Fruit fly (Drosophila melanogaster) whole organism, embryonic: ENCODE results near the gene Kap3.
A peak's percentile ranks its signal among the peaks of the same experiment; 100 is the strongest.

Source experiments
- Blimp-1 ChIP-seq: fragments of 200-800 bp; sonication (Bioruptor generic); optimal IDR thresholded peaks from 3 replicates; lab custom pipeline; 2018; ENCODE audit warnings: missing biosample characterization, missing genetic modification characterization, mild to moderate bottlenecking, moderate library complexity, missing genetic modification reagents
- CG10565 ChIP-seq: fragments of 200-800 bp; sonication (Bioruptor generic); optimal IDR thresholded peaks from 3 replicates; lab custom pipeline; 2016; ENCODE audit warnings: missing biosample characterization, mild to moderate bottlenecking, missing genetic modification characterization
- CG10979 ChIP-seq: fragments of 200-800 bp; sonication (Bioruptor generic); optimal IDR thresholded peaks from 2 replicates; lab custom pipeline; 2018; ENCODE audit warnings: missing biosample characterization, mild to moderate bottlenecking, missing genetic modification characterization, moderate library complexity
- CG11696 ChIP-seq: fragments of 200-800 bp; sonication (Bioruptor generic); IDR thresholded peaks from 2 replicates; pipeline ENCODE4 v1.3.6; 2022; ENCODE audit warnings: missing biosample characterization, missing genetic modification characterization
- CG12391 ChIP-seq: fragments of 200-800 bp; sonication (Bioruptor generic); optimal IDR thresholded peaks from 3 replicates; lab custom pipeline; 2018; ENCODE audit warnings: missing biosample characterization, mild to moderate bottlenecking, missing genetic modification characterization, moderate library complexity
- CG14441 ChIP-seq: fragments of 200-800 bp; sonication (Bioruptor generic); IDR thresholded peaks from 2 replicates; pipeline ENCODE4 v1.3.6; 2022; ENCODE audit warnings: missing biosample characterization, missing genetic modification characterization
- CG14710 ChIP-seq: fragments of 200-800 bp; sonication (Bioruptor generic); optimal IDR thresholded peaks from 3 replicates; lab custom pipeline; 2019; ENCODE audit warnings: missing biosample characterization, mild to moderate bottlenecking, missing genetic modification characterization, moderate library complexity
- CG14965 ChIP-seq: fragments of 200-800 bp; sonication (Bioruptor generic); optimal IDR thresholded peaks from 2 replicates; lab custom pipeline; 2016; ENCODE audit warnings: missing biosample characterization, missing genetic modification characterization, borderline replicate concordance
- CG1529 ChIP-seq: fragments of 200-800 bp; sonication (Bioruptor generic); optimal IDR thresholded peaks from 3 replicates; lab custom pipeline; 2018; ENCODE audit warnings: missing biosample characterization, missing genetic modification characterization
- CG1602 ChIP-seq: fragments of 200-800 bp; sonication (Bioruptor generic); optimal IDR thresholded peaks from 3 replicates; lab custom pipeline; 2016; ENCODE audit warnings: missing biosample characterization, missing genetic modification characterization
- CG17328 ChIP-seq: fragments of 200-800 bp; sonication (Bioruptor generic); IDR thresholded peaks from 2 replicates; pipeline ENCODE4 v1.3.6; 2022; ENCODE audit warnings: missing biosample characterization, missing genetic modification characterization
- CG18619 ChIP-seq: fragments of 200-800 bp; sonication (Bioruptor generic); optimal IDR thresholded peaks from 3 replicates; lab custom pipeline; 2017; ENCODE audit warnings: missing biosample characterization, mild to moderate bottlenecking, missing genetic modification characterization
- CG2678 ChIP-seq: fragments of 200-800 bp; sonication (Bioruptor generic); optimal IDR thresholded peaks from 3 replicates; lab custom pipeline; 2019; ENCODE audit warnings: missing biosample characterization, mild to moderate bottlenecking, missing genetic modification characterization, moderate library complexity
- CG3407 ChIP-seq: fragments of 200-800 bp; sonication (Bioruptor generic); optimal IDR thresholded peaks from 2 replicates; lab custom pipeline; 2018; ENCODE audit warnings: missing biosample characterization, mild to moderate bottlenecking, missing genetic modification characterization
- CG3847 ChIP-seq: fragments of 200-800 bp; sonication (Bioruptor generic); IDR thresholded peaks from 2 replicates; pipeline ENCODE4 v1.3.6; 2022; ENCODE audit warnings: missing biosample characterization, missing genetic modification characterization
- CG5245 ChIP-seq: fragments of 200-800 bp; sonication (Bioruptor generic); optimal IDR thresholded peaks from 3 replicates; lab custom pipeline; 2016; ENCODE audit warnings: missing biosample characterization, missing genetic modification characterization
- CG5953 ChIP-seq: fragments of 200-800 bp; sonication (Bioruptor generic); IDR thresholded peaks from 2 replicates; pipeline ENCODE4 v1.3.6; 2022; ENCODE audit warnings: missing biosample characterization, missing genetic modification characterization
- CG6683 ChIP-seq: fragments of 200-800 bp; sonication (Bioruptor generic); optimal IDR thresholded peaks from 2 replicates; lab custom pipeline; 2017; ENCODE audit warnings: missing biosample characterization, mild to moderate bottlenecking, missing genetic modification characterization, missing genetic modification reagents
- CG8944 ChIP-seq: fragments of 200-800 bp; sonication (Bioruptor generic); optimal IDR thresholded peaks from 3 replicates; lab custom pipeline; 2016; ENCODE audit warnings: missing biosample characterization, missing genetic modification characterization
- CG9215 ChIP-seq: fragments of 200-800 bp; sonication (Bioruptor generic); IDR thresholded peaks from 2 replicates; pipeline ENCODE4 v1.3.6; 2022; ENCODE audit warnings: missing biosample characterization, missing genetic modification characterization
- ERR ChIP-seq: fragments of 200-800 bp; sonication (Bioruptor generic); optimal IDR thresholded peaks from 2 replicates; lab custom pipeline; 2016; ENCODE audit warnings: missing biosample characterization, missing genetic modification characterization
- Hr39 ChIP-seq: fragments of >200 bp; optimal IDR thresholded peaks from 2 replicates; lab custom pipeline; 2017
- TFAM ChIP-seq: fragments of 200-800 bp; sonication (Bioruptor generic); optimal IDR thresholded peaks from 2 replicates; lab custom pipeline; 2017; ENCODE audit warnings: missing biosample characterization, missing genetic modification characterization, inconsistent platforms
- bbx ChIP-seq: fragments of 200-800 bp; sonication (Bioruptor generic); IDR thresholded peaks from 2 replicates; pipeline ENCODE4 v1.3.6; 2022; ENCODE audit warnings: missing biosample characterization, missing genetic modification characterization; ENCODE audit not compliant: partially characterized antibody
- bowl ChIP-seq: fragments of 200-800 bp; sonication (Bioruptor generic); IDR thresholded peaks from 2 replicates; pipeline ENCODE4 v1.3.6; 2022; ENCODE audit warnings: missing biosample characterization, missing genetic modification characterization
- cas ChIP-seq: fragments of 200-800 bp; sonication (Bioruptor generic); IDR thresholded peaks from 2 replicates; pipeline ENCODE4 v1.3.6; 2022; ENCODE audit warnings: missing biosample characterization, missing genetic modification characterization
- cg ChIP-seq: fragments of 200-800 bp; sonication (Bioruptor generic); optimal IDR thresholded peaks from 3 replicates; lab custom pipeline; 2019; ENCODE audit warnings: missing biosample characterization, mild to moderate bottlenecking, missing genetic modification characterization, moderate library complexity
- chm ChIP-seq: fragments of 200-800 bp; sonication (Bioruptor generic); IDR thresholded peaks from 2 replicates; pipeline ENCODE4 v1.3.6; 2022; ENCODE audit warnings: missing biosample characterization, missing genetic modification characterization
- dan ChIP-seq: fragments of 200-800 bp; sonication (Bioruptor generic); IDR thresholded peaks from 2 replicates; pipeline ENCODE4 v1.3.6; 2022; ENCODE audit warnings: missing biosample characterization, missing genetic modification characterization
- dysf ChIP-seq: fragments of 200-800 bp; sonication (Bioruptor generic); IDR thresholded peaks from 3 replicates; pipeline ENCODE4 v1.3.6; 2022; ENCODE audit warnings: missing biosample characterization, missing genetic modification characterization
- eyg ChIP-seq: fragments of 200-800 bp; sonication (Bioruptor generic); optimal IDR thresholded peaks from 3 replicates; lab custom pipeline; 2016; ENCODE audit warnings: missing biosample characterization, missing genetic modification characterization
- fd3F ChIP-seq: fragments of 200-800 bp; sonication (Bioruptor generic); optimal IDR thresholded peaks from 2 replicates; lab custom pipeline; 2018; ENCODE audit warnings: missing biosample characterization, mild to moderate bottlenecking, missing genetic modification characterization, moderate library complexity
- fd96Cb ChIP-seq: fragments of 200-800 bp; sonication (Bioruptor generic); optimal IDR thresholded peaks from 2 replicates; lab custom pipeline; 2018; ENCODE audit warnings: missing biosample characterization, mild to moderate bottlenecking, missing genetic modification characterization, moderate library complexity
- ftz-f1 ChIP-seq: fragments of 200-800 bp; sonication (Bioruptor generic); optimal IDR thresholded peaks from 2 replicates; lab custom pipeline; 2016; ENCODE audit warnings: missing biosample characterization, missing genetic modification characterization
- gcm2 ChIP-seq: fragments of 200-800 bp; sonication (Bioruptor generic); optimal IDR thresholded peaks from 2 replicates; lab custom pipeline; 2016; ENCODE audit warnings: missing biosample characterization, missing genetic modification characterization
- gfzf ChIP-seq: fragments of 200-800 bp; sonication (Bioruptor generic); optimal IDR thresholded peaks from 2 replicates; lab custom pipeline; 2016; ENCODE audit warnings: missing biosample characterization, mild to moderate bottlenecking, missing genetic modification characterization, moderate library complexity
- gt ChIP-seq: fragments of 200-800 bp; sonication (Bioruptor generic); IDR thresholded peaks from 2 replicates; pipeline ENCODE4 v1.3.6; 2022; ENCODE audit warnings: missing biosample characterization, missing genetic modification characterization
- ham ChIP-seq: fragments of 200-800 bp; sonication (Bioruptor generic); IDR thresholded peaks from 2 replicates; pipeline ENCODE4 v1.3.6; 2022; ENCODE audit warnings: missing biosample characterization, missing genetic modification characterization
- jigr1 ChIP-seq: fragments of 200-800 bp; sonication (Bioruptor generic); IDR thresholded peaks from 3 replicates; pipeline ENCODE4 v1.3.6; 2022; ENCODE audit warnings: missing biosample characterization, missing genetic modification characterization
- kay ChIP-seq: fragments of 200-800 bp; sonication (Bioruptor generic); optimal IDR thresholded peaks from 2 replicates; lab custom pipeline; 2016; ENCODE audit warnings: missing biosample characterization, missing genetic modification characterization
- lbe ChIP-seq: fragments of 200-800 bp; sonication (Bioruptor generic); optimal IDR thresholded peaks from 2 replicates; lab custom pipeline; 2016; ENCODE audit warnings: missing biosample characterization, mild to moderate bottlenecking, missing genetic modification characterization
- luna ChIP-seq: fragments of 200-800 bp; sonication (Bioruptor generic); optimal IDR thresholded peaks from 2 replicates; lab custom pipeline; 2016; ENCODE audit warnings: missing biosample characterization, missing genetic modification characterization
- nerfin-1 ChIP-seq: fragments of 200-800 bp; sonication (Bioruptor generic); optimal IDR thresholded peaks from 3 replicates; lab custom pipeline; 2019; ENCODE audit warnings: missing biosample characterization, mild to moderate bottlenecking, missing genetic modification characterization, moderate library complexity
- pfk ChIP-seq: fragments of 200-800 bp; sonication (Bioruptor generic); optimal IDR thresholded peaks from 2 replicates; lab custom pipeline; 2018; ENCODE audit warnings: missing biosample characterization, mild to moderate bottlenecking, missing genetic modification characterization, moderate library complexity
- repo ChIP-seq: fragments of 200-800 bp; sonication (Bioruptor generic); optimal IDR thresholded peaks from 2 replicates; lab custom pipeline; 2016; ENCODE audit warnings: missing biosample characterization, missing genetic modification characterization
- sug ChIP-seq: fragments of 200-800 bp; optimal IDR thresholded peaks from 2 replicates; lab custom pipeline; 2019; ENCODE audit warnings: missing biosample characterization, mild to moderate bottlenecking, missing genetic modification characterization, moderate library complexity
- tap ChIP-seq: fragments of 200-800 bp; optimal IDR thresholded peaks from 3 replicates; lab custom pipeline; 2019; ENCODE audit warnings: missing biosample characterization, mild to moderate bottlenecking, missing genetic modification characterization, moderate library complexity
- tin ChIP-seq: fragments of 200-800 bp; sonication (Bioruptor generic); optimal IDR thresholded peaks from 3 replicates; lab custom pipeline; 2016; ENCODE audit warnings: missing biosample characterization, missing genetic modification characterization
- unc-4 ChIP-seq: fragments of 200-800 bp; sonication (Bioruptor generic); IDR thresholded peaks from 2 replicates; pipeline ENCODE4 v1.3.6; 2022; ENCODE audit warnings: missing biosample characterization, missing genetic modification characterization; ENCODE audit not compliant: partially characterized antibody
- unpg ChIP-seq: fragments of 200-800 bp; sonication (Bioruptor generic); optimal IDR thresholded peaks from 3 replicates; lab custom pipeline; 2018; ENCODE audit warnings: missing biosample characterization, mild to moderate bottlenecking, missing genetic modification characterization, moderate library complexity
- wor ChIP-seq: fragments of 200-800 bp; sonication (Bioruptor generic); IDR thresholded peaks from 2 replicates; pipeline ENCODE4 v1.3.6; 2022; ENCODE audit warnings: missing biosample characterization, missing genetic modification characterization

The Kap3 gene

dm6 chrX:11350505-11351327 lies 10.8 kb upstream of the Kap3 start, which contains the start of gene CG1737 (continued):
- TF ChIP-seq CG14441 (GFP tag; lab: Robert Waterston, UW) (no peak), CG18619 (peak; percentile 3), CG1529 (GFP tag; lab: Kevin White, UChicago) (no peak), bowl (GFP tag; lab: Robert Waterston, UW) (no peak), gfzf (GFP tag; lab: Kevin White, UChicago) (peak; percentile 1), pfk (GFP tag; lab: Kevin White, UChicago) (no peak), fd96Cb (no peak), unpg (GFP tag; lab: Kevin White, UChicago) (no peak), CG5245 (GFP tag; lab: Kevin White, UChicago) (no peak), ERR (GFP tag; lab: Kevin White, UChicago) (no peak), CG9215 (GFP tag; lab: Robert Waterston, UW) (no peak), tap (tag; lab: Kevin White, UChicago) (no peak), nerfin-1 (no peak), CG3407 (GFP tag; lab: Kevin White, UChicago) (no peak), CG14965 (no peak), sug (tag; lab: Kevin White, UChicago) (peak; percentile 35), gt (GFP tag; lab: Robert Waterston, UW) (no peak), CG6683 (GFP tag; lab: Kevin White, UChicago) (no peak), CG10565 (no peak), CG12391 (no peak), gcm2 (GFP tag; lab: Kevin White, UChicago) (no peak), repo (GFP tag; lab: Kevin White, UChicago) (no peak), jigr1 (GFP tag; lab: Robert Waterston, UW) (no peak), dysf (no peak), CG8944 (GFP tag; lab: Kevin White, UChicago) (peak; percentile 5), luna (GFP tag; lab: Kevin White, UChicago) (no peak), fd3F (GFP tag; lab: Kevin White, UChicago) (no peak), tin (GFP tag; lab: Kevin White, UChicago) (peak; percentile 20), CG3847 (GFP tag; lab: Robert Waterston, UW) (0 out of 2 replicates have a peak, but pooled peaks have one; percentile 7), CG17328 (GFP tag; lab: Robert Waterston, UW) (no peak), dan (GFP tag; lab: Robert Waterston, UW) (no peak), ftz-f1 (GFP tag; lab: Kevin White, UChicago) (no peak), unc-4 (GFP tag; lab: Robert Waterston, UW) (no peak; the same call in 1 of the 2 replicates), kay (GFP tag; lab: Kevin White, UChicago) (no peak), cg (GFP tag; lab: Kevin White, UChicago) (peak; percentile 69), CG5953 (no peak), chm (GFP tag; lab: Robert Waterston, UW) (no peak), lbe (GFP tag; lab: Kevin White, UChicago) (no peak), CG10979 (tag; lab: Kevin White, UChicago) (no peak), bbx (GFP tag; lab: Robert Waterston, UW) (no peak), wor (GFP tag; lab: Robert Waterston, UW) (no peak), CG14710 (no peak), ham (GFP tag; lab: Robert Waterston, UW) (no peak), CG11696 (GFP tag; lab: Robert Waterston, UW) (no peak), Blimp-1 (no peak), CG1602 (GFP tag; lab: Kevin White, UChicago) (no peak), CG2678 (tag; lab: Kevin White, UChicago) (no peak), cas (GFP tag; lab: Robert Waterston, UW) (no peak), eyg (GFP tag; lab: Kevin White, UChicago) (no peak), Hr39 (no peak), TFAM (GFP tag; lab: Kevin White, UChicago) (no peak)
